Worm (Caenorhabditis elegans) whole organism, midembryonic: ENCODE data around the gene prk-2.

Experiments
- flt-1 ChIP-seq: fragments of 200-800 bp; sonication (Bioruptor generic); IDR thresholded peaks from 2 replicates; pipeline ENCODE4 v1.3.6; 2022; ENCODE audit warnings: missing genetic modification characterization, missing compliant biosample characterization
- klf-2 ChIP-seq: fragments of 200-800 bp; sonication (Bioruptor generic); conservative IDR thresholded peaks from 2 replicates; pipeline ENCODE4 v1.3.6; 2022; ENCODE audit warnings: missing genetic modification reagents, missing genetic modification characterization, missing compliant biosample characterization
- ref-1 ChIP-seq: fragments of 200-800 bp; sonication (Bioruptor generic); conservative IDR thresholded peaks from 2 replicates; pipeline ENCODE4 v1.3.6; 2022; ENCODE audit warnings: missing genetic modification reagents, missing genetic modification characterization, missing compliant biosample characterization
- ztf-23 ChIP-seq: fragments of 200-800 bp; sonication (Bioruptor generic); IDR thresholded peaks from 2 replicates; pipeline ENCODE4 v1.3.6; 2022; ENCODE audit warnings: missing genetic modification reagents, missing genetic modification characterization, missing compliant biosample characterization

ce11 chrIII:3381866-3382265 is 11.9 kb upstream of the prk-2 start:
- TF ChIP-seq ref-1 (no peak), flt-1 (no peak), ztf-23 (GFP tag; lab: Robert Waterston, UW) (no peak), klf-2 (GFP tag; lab: Robert Waterston, UW) (no peak)
